Fruit fly (Drosophila melanogaster) whole organism, embryonic: ENCODE measurements around the gene CG13481.

Experiments used
- Asciz ChIP-seq: fragments of 200-800 bp; sonication (Bioruptor generic); optimal IDR thresholded peaks from 2 replicates; lab custom pipeline; 2017; ENCODE audit warnings: missing biosample characterization, mild to moderate bottlenecking, missing genetic modification characterization, missing genetic modification reagents
- B-H1 ChIP-seq: fragments of 200-800 bp; sonication (Bioruptor generic); IDR thresholded peaks from 3 replicates; pipeline ENCODE4 v1.3.6; 2022; ENCODE audit warnings: missing biosample characterization, missing genetic modification characterization
- Bdp1 ChIP-seq: fragments of 200-800 bp; sonication (Bioruptor generic); optimal IDR thresholded peaks from 3 replicates; lab custom pipeline; 2016; ENCODE audit warnings: missing biosample characterization, missing genetic modification characterization
- CG10209 ChIP-seq: fragments of 200-800 bp; sonication (Bioruptor generic); optimal IDR thresholded peaks from 3 replicates; lab custom pipeline; 2017; ENCODE audit warnings: missing biosample characterization, mild to moderate bottlenecking, missing genetic modification characterization, missing genetic modification reagents
- CG10321 ChIP-seq: fragments of 200-800 bp; sonication (Bioruptor generic); IDR thresholded peaks from 2 replicates; pipeline ENCODE4 v1.3.6; 2022; ENCODE audit warnings: missing biosample characterization, missing genetic modification characterization
- CG10366 ChIP-seq: fragments of 200-800 bp; sonication (Bioruptor generic); IDR thresholded peaks from 2 replicates; pipeline ENCODE4 v1.3.6; 2022; ENCODE audit warnings: missing biosample characterization, missing genetic modification characterization
- CG11695 ChIP-seq: fragments of 200-800 bp; sonication (Bioruptor generic); IDR thresholded peaks from 3 replicates; pipeline ENCODE4 v1.3.6; 2022; ENCODE audit warnings: missing biosample characterization, missing genetic modification characterization
- CG12236 ChIP-seq: fragments of 200-800 bp; sonication (Bioruptor generic); optimal IDR thresholded peaks from 2 replicates; lab custom pipeline; 2016; ENCODE audit warnings: missing biosample characterization, missing genetic modification characterization
- CG12659 ChIP-seq: fragments of 200-800 bp; sonication (Bioruptor generic); optimal IDR thresholded peaks from 3 replicates; lab custom pipeline; 2017; ENCODE audit warnings: mild to moderate bottlenecking, missing biosample characterization, missing genetic modification reagents, missing genetic modification characterization
- CG12942 ChIP-seq: fragments of 200-800 bp; sonication (Bioruptor generic); optimal IDR thresholded peaks from 3 replicates; lab custom pipeline; 2016; ENCODE audit warnings: missing biosample characterization, missing genetic modification characterization
- CG14014 ChIP-seq: fragments of 200-800 bp; sonication (Bioruptor generic); IDR thresholded peaks from 2 replicates; pipeline ENCODE4 v1.3.6; 2022; ENCODE audit warnings: missing biosample characterization, missing genetic modification characterization
- CG14441 ChIP-seq: fragments of 200-800 bp; sonication (Bioruptor generic); IDR thresholded peaks from 2 replicates; pipeline ENCODE4 v1.3.6; 2022; ENCODE audit warnings: missing biosample characterization, missing genetic modification characterization
- CG14965 ChIP-seq: fragments of 200-800 bp; sonication (Bioruptor generic); optimal IDR thresholded peaks from 2 replicates; lab custom pipeline; 2016; ENCODE audit warnings: missing biosample characterization, missing genetic modification characterization, borderline replicate concordance
- CG17568 ChIP-seq: fragments of 200-800 bp; sonication (Bioruptor generic); optimal IDR thresholded peaks from 2 replicates; lab custom pipeline; 2018; ENCODE audit warnings: missing biosample characterization, mild to moderate bottlenecking, missing genetic modification characterization, moderate library complexity
- CG30020 ChIP-seq: fragments of 200-800 bp; optimal IDR thresholded peaks from 2 replicates; lab custom pipeline; 2019; ENCODE audit warnings: missing biosample characterization, mild to moderate bottlenecking, missing genetic modification characterization, moderate library complexity
- CG34224 ChIP-seq: fragments of 200-800 bp; sonication (Bioruptor generic); IDR thresholded peaks from 3 replicates; pipeline ENCODE4 v1.3.6; 2022; ENCODE audit warnings: missing biosample characterization, missing genetic modification characterization; ENCODE audit not compliant: partially characterized antibody
- CG3847 ChIP-seq: fragments of 200-800 bp; sonication (Bioruptor generic); IDR thresholded peaks from 2 replicates; pipeline ENCODE4 v1.3.6; 2022; ENCODE audit warnings: missing biosample characterization, missing genetic modification characterization
- CG42726 ChIP-seq: fragments of 200-800 bp; sonication (Bioruptor generic); IDR thresholded peaks from 2 replicates; pipeline ENCODE4 v1.3.6; 2022; ENCODE audit warnings: missing biosample characterization, missing genetic modification characterization; ENCODE audit not compliant: partially characterized antibody
- CG5953 ChIP-seq: fragments of 200-800 bp; sonication (Bioruptor generic); IDR thresholded peaks from 2 replicates; pipeline ENCODE4 v1.3.6; 2022; ENCODE audit warnings: missing biosample characterization, missing genetic modification characterization
- CG8765 ChIP-seq: fragments of 200-800 bp; sonication (Bioruptor generic); IDR thresholded peaks from 2 replicates; pipeline ENCODE4 v1.3.6; 2022; ENCODE audit warnings: missing biosample characterization, missing genetic modification characterization
- CG9727 ChIP-seq: fragments of 200-800 bp; sonication (Bioruptor generic); optimal IDR thresholded peaks from 3 replicates; lab custom pipeline; 2017; ENCODE audit warnings: missing biosample characterization, mild to moderate bottlenecking, missing genetic modification characterization
- CG9797 ChIP-seq: fragments of 200-800 bp; sonication (Bioruptor generic); optimal IDR thresholded peaks from 3 replicates; lab custom pipeline; 2018; ENCODE audit warnings: missing biosample characterization, mild to moderate bottlenecking, missing genetic modification characterization
- Dip2 ChIP-seq: fragments of 200-800 bp; sonication (Bioruptor generic); IDR thresholded peaks from 2 replicates; pipeline ENCODE4 v1.3.6; 2022; ENCODE audit warnings: missing biosample characterization, missing genetic modification characterization
- Fer3 ChIP-seq: fragments of 200-800 bp; sonication (Bioruptor generic); optimal IDR thresholded peaks from 2 replicates; lab custom pipeline; 2018; ENCODE audit warnings: missing biosample characterization, mild to moderate bottlenecking, missing genetic modification characterization, moderate library complexity
- HLH54F ChIP-seq: fragments of 200-800 bp; sonication (Bioruptor generic); optimal IDR thresholded peaks from 3 replicates; lab custom pipeline; 2016; ENCODE audit warnings: missing biosample characterization, missing genetic modification characterization
- Hand ChIP-seq: fragments of 200-800 bp; sonication (Bioruptor generic); optimal IDR thresholded peaks from 2 replicates; lab custom pipeline; 2017; ENCODE audit warnings: mild to moderate bottlenecking, missing biosample characterization, missing genetic modification reagents, missing genetic modification characterization
- Nf-YB ChIP-seq: fragments of 200-800 bp; sonication (Bioruptor generic); optimal IDR thresholded peaks from 3 replicates; lab custom pipeline; 2019; ENCODE audit warnings: missing biosample characterization, mild to moderate bottlenecking, missing genetic modification characterization, moderate library complexity
- Oaz ChIP-seq: fragments of 200-800 bp; sonication (Bioruptor generic); IDR thresholded peaks from 2 replicates; pipeline ENCODE4 v1.3.6; 2022; ENCODE audit warnings: missing biosample characterization, missing genetic modification characterization
- Pdp1 ChIP-seq, 2 experiments: fragments of 200-800 bp; sonication (Bioruptor generic); optimal IDR thresholded peaks; 3 replicates each; lab custom pipeline; 2016; ENCODE audit warnings: missing biosample characterization in 2 of 2, missing genetic modification characterization in 2 of 2, mild to moderate bottlenecking in 1 of 2, moderate library complexity in 1 of 2
- Spps ChIP-seq: fragments of 200-800 bp; sonication (Bioruptor generic); optimal IDR thresholded peaks from 2 replicates; lab custom pipeline; 2018; ENCODE audit warnings: missing biosample characterization, mild to moderate bottlenecking, missing genetic modification characterization
- Taf1 ChIP-seq: fragments of 200-800 bp; sonication (Bioruptor generic); IDR thresholded peaks from 2 replicates; pipeline ENCODE4 v1.3.6; 2022; ENCODE audit warnings: missing biosample characterization, missing genetic modification characterization
- Tbp ChIP-seq: fragments of >200 bp; optimal IDR thresholded peaks from 2 replicates; lab custom pipeline; 2018; ENCODE audit warnings: missing biosample characterization, missing genetic modification characterization
- Xbp1 ChIP-seq: fragments of 200-800 bp; sonication (Bioruptor generic); optimal IDR thresholded peaks from 3 replicates; lab custom pipeline; 2016; ENCODE audit warnings: missing biosample characterization, mild to moderate bottlenecking, missing genetic modification characterization
- YL-1 ChIP-seq: fragments of 200-800 bp; sonication (Bioruptor generic); optimal IDR thresholded peaks from 3 replicates; lab custom pipeline; 2017; ENCODE audit warnings: missing biosample characterization, mild to moderate bottlenecking, missing genetic modification characterization
- abd-A ChIP-seq: fragments of 200-800 bp; sonication (Bioruptor generic); optimal IDR thresholded peaks from 3 replicates; lab custom pipeline; 2019; ENCODE audit warnings: missing biosample characterization, mild to moderate bottlenecking, missing genetic modification characterization, moderate library complexity
- bigmax ChIP-seq: fragments of 200-800 bp; sonication (Bioruptor generic); optimal IDR thresholded peaks from 2 replicates; lab custom pipeline; 2018; ENCODE audit warnings: missing biosample characterization, mild to moderate bottlenecking, missing genetic modification characterization
- danr ChIP-seq: fragments of 200-800 bp; sonication (Bioruptor generic); IDR thresholded peaks from 2 replicates; pipeline ENCODE4 v1.3.6; 2022; ENCODE audit warnings: missing biosample characterization, missing genetic modification characterization
- dm ChIP-seq: fragments of 200-800 bp; sonication (Bioruptor generic); optimal IDR thresholded peaks from 3 replicates; lab custom pipeline; 2016; ENCODE audit warnings: missing biosample characterization, missing genetic modification characterization
- ems ChIP-seq: fragments of 200-800 bp; sonication (Bioruptor generic); optimal IDR thresholded peaks from 3 replicates; lab custom pipeline; 2016; ENCODE audit warnings: missing biosample characterization, missing genetic modification characterization
- en ChIP-seq: fragments of 200-800 bp; sonication (Bioruptor generic); optimal IDR thresholded peaks from 2 replicates; lab custom pipeline; 2016; ENCODE audit warnings: missing biosample characterization, missing genetic modification characterization
- eyg ChIP-seq: fragments of 200-800 bp; sonication (Bioruptor generic); optimal IDR thresholded peaks from 3 replicates; lab custom pipeline; 2016; ENCODE audit warnings: missing biosample characterization, missing genetic modification characterization
- jing ChIP-seq: fragments of 200-800 bp; sonication (Bioruptor generic); optimal IDR thresholded peaks from 2 replicates; lab custom pipeline; 2018; ENCODE audit warnings: missing biosample characterization, mild to moderate bottlenecking, missing genetic modification characterization
- klu ChIP-seq: fragments of 200-800 bp; sonication (Bioruptor generic); IDR thresholded peaks from 2 replicates; pipeline ENCODE4 v1.3.6; 2022; ENCODE audit warnings: missing biosample characterization, missing genetic modification characterization
- lmd ChIP-seq: fragments of 200-800 bp; sonication (Bioruptor generic); IDR thresholded peaks from 2 replicates; pipeline ENCODE4 v1.3.6; 2022; ENCODE audit warnings: missing biosample characterization, missing genetic modification characterization
- maf-S ChIP-seq: fragments of 200-800 bp; sonication (Bioruptor generic); optimal IDR thresholded peaks from 2 replicates; lab custom pipeline; 2016; ENCODE audit warnings: missing biosample characterization, missing genetic modification characterization
- oc ChIP-seq: fragments of 200-800 bp; sonication (Bioruptor generic); optimal IDR thresholded peaks from 2 replicates; lab custom pipeline; 2018; ENCODE audit warnings: missing biosample characterization, mild to moderate bottlenecking, missing genetic modification characterization, moderate library complexity
- schlank ChIP-seq: fragments of 200-800 bp; sonication (Bioruptor generic); optimal IDR thresholded peaks from 2 replicates; lab custom pipeline; 2018; ENCODE audit warnings: missing biosample characterization, mild to moderate bottlenecking, missing genetic modification characterization
- slou ChIP-seq: fragments of 200-800 bp; sonication (Bioruptor generic); optimal IDR thresholded peaks from 3 replicates; lab custom pipeline; 2016; ENCODE audit warnings: missing biosample characterization, missing genetic modification characterization
- stc ChIP-seq: fragments of 200-800 bp; sonication (Bioruptor generic); IDR thresholded peaks from 2 replicates; pipeline ENCODE4 v1.3.6; 2022; ENCODE audit warnings: missing biosample characterization, missing genetic modification characterization
- stwl ChIP-seq: fragments of 200-800 bp; sonication (Bioruptor generic); optimal IDR thresholded peaks from 3 replicates; lab custom pipeline; 2018; ENCODE audit warnings: missing biosample characterization, mild to moderate bottlenecking, missing genetic modification characterization, moderate library complexity
- tll ChIP-seq, 2 experiments: fragments of 200-800 bp in 1 of 2; fragments of >200 bp in 1 of 2; sonication (Bioruptor generic) in 1 of 2; optimal IDR thresholded peaks; 2 replicates each; lab custom pipeline; 2017 to 2019; ENCODE audit warnings: missing biosample characterization in 2 of 2, missing genetic modification characterization in 2 of 2, mild to moderate bottlenecking in 1 of 2, moderate library complexity in 1 of 2
- tx ChIP-seq: fragments of 200-800 bp; sonication (Bioruptor generic); optimal IDR thresholded peaks from 2 replicates; lab custom pipeline; 2016; ENCODE audit warnings: missing biosample characterization, missing genetic modification characterization

The CG13481 gene

DNA sequence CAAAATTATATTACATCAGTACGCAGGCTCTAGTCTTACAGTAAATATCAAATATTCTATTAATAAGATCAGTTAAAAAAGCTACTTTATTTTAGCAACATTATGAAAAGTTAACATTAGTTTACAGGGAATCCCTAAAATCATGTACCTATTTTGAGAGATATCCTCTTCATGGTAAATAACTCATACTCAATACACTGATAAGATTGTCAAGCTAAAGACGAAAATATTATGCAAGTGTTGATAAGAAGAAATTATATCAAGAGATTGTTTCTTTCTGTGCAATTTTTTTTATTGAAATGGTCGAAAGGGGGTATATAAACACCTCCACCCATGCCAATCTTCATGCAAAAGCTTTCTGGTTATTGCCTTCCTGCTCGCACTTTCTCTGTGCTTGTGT is 41.1 kb downstream of the CG13481 start (continued):
- TF ChIP-seq Dip2, result no peak
- no peak for TF ChIP-seq danr
- TF ChIP-seq CG30020 (tag; lab: Kevin White, UChicago), result no peak
- peak; percentile 2 for TF ChIP-seq CG9727 (GFP tag; lab: Kevin White, UChicago)
- peak; percentile 15 for TF ChIP-seq Asciz (GFP tag; lab: Kevin White, UChicago)
- no peak for TF ChIP-seq CG42726
- TF ChIP-seq CG11695, result no peak
- no peak for TF ChIP-seq CG9797 (GFP tag; lab: Kevin White, UChicago)
- no peak for TF ChIP-seq CG14965 (GFP tag; lab: Kevin White, UChicago)
- TF ChIP-seq tll (GFP tag; optimal IDR thresholded peaks at IDR 0.05; lab: Kevin White, UChicago), result no peak
- no peak for TF ChIP-seq Spps (tag; lab: Kevin White, UChicago)
- no peak for TF ChIP-seq Hand (GFP tag; lab: Kevin White, UChicago)
- peak; percentile 22 for TF ChIP-seq CG10209 (GFP tag; lab: Kevin White, UChicago)
- no peak for TF ChIP-seq Nf-YB (GFP tag; lab: Kevin White, UChicago)
- TF ChIP-seq B-H1 (GFP tag; lab: Robert Waterston, UW), result no peak
- no peak for TF ChIP-seq oc (tag; lab: Kevin White, UChicago)
- TF ChIP-seq bigmax, result no peak
- TF ChIP-seq maf-S (GFP tag; lab: Kevin White, UChicago), result no peak
- TF ChIP-seq Xbp1, result peak; percentile 39
- TF ChIP-seq slou (GFP tag; lab: Kevin White, UChicago), result no peak
- TF ChIP-seq eyg (GFP tag; lab: Kevin White, UChicago), result no peak
- no peak for TF ChIP-seq CG10366 (GFP tag; lab: Robert Waterston, UW)
- no peak for TF ChIP-seq CG17568
- TF ChIP-seq stwl (tag; lab: Kevin White, UChicago), result no peak
- TF ChIP-seq HLH54F (GFP tag; lab: Kevin White, UChicago), result no peak
- TF ChIP-seq CG3847, result no peak
- peak; percentile 5 for TF ChIP-seq CG12942 (GFP tag; lab: Kevin White, UChicago)
- TF ChIP-seq CG14441 (GFP tag; lab: Robert Waterston, UW), result no peak
- no peak for TF ChIP-seq en
- peak in 1 of 2 experiments; percentile 20 for TF ChIP-seq Pdp1 (GFP tag; optimal IDR thresholded peaks at IDR 0.05; lab: Kevin White, UChicago)
- no peak for TF ChIP-seq CG10321 (GFP tag; lab: Robert Waterston, UW)
- no peak for TF ChIP-seq CG8765 (GFP tag; lab: Robert Waterston, UW)
- TF ChIP-seq YL-1 (GFP tag; lab: Kevin White, UChicago), result no peak
- no peak for TF ChIP-seq dm (GFP tag; lab: Kevin White, UChicago)
- TF ChIP-seq Oaz, result no peak
- no peak for TF ChIP-seq abd-A (tag; lab: Kevin White, UChicago)
- no peak for TF ChIP-seq Taf1 (GFP tag; lab: Robert Waterston, UW)
- no peak for TF ChIP-seq CG14014
- no peak for TF ChIP-seq schlank
- TF ChIP-seq Tbp (GFP tag; lab: Kevin White, UChicago), result no peak
- TF ChIP-seq Fer3 (tag; lab: Kevin White, UChicago), result no peak
- no peak for TF ChIP-seq klu (GFP tag; lab: Robert Waterston, UW)
- TF ChIP-seq CG12659, result peak; percentile 40
- no peak for TF ChIP-seq CG34224 (GFP tag; lab: Robert Waterston, UW)
- TF ChIP-seq jing (GFP tag; lab: Kevin White, UChicago), result no peak
- TF ChIP-seq stc (GFP tag; lab: Robert Waterston, UW), result no peak
- TF ChIP-seq Bdp1 (GFP tag; lab: Kevin White, UChicago), result no peak
- TF ChIP-seq CG12236 (GFP tag; lab: Kevin White, UChicago), result no peak
- TF ChIP-seq ems (GFP tag; lab: Kevin White, UChicago), result no peak
- TF ChIP-seq CG5953 (GFP tag; lab: Robert Waterston, UW), result no peak
- TF ChIP-seq lmd (GFP tag; lab: Robert Waterston, UW), result no peak
- no peak for TF ChIP-seq tx
